Worm (Caenorhabditis elegans) whole organism, L3 larva: ENCODE data around the gene srt-43.

ENCODE experiments used
- R02D3.7 ChIP-seq: fragments of 150-350 bp; optimal IDR thresholded peaks from 2 replicates; lab custom pipeline; 2014; ENCODE audit warnings: missing biosample characterization, missing genetic modification characterization
- aly-2 ChIP-seq: fragments of 150-350 bp; optimal IDR thresholded peaks from 2 replicates; lab custom pipeline; 2014; ENCODE audit warnings: missing biosample characterization, missing genetic modification characterization
- ceh-16 ChIP-seq: sonication (generic microtip); optimal IDR thresholded peaks from 2 replicates; lab custom pipeline; 2017; ENCODE audit warnings: missing biosample characterization, missing genetic modification characterization
- ceh-28 ChIP-seq: fragments of 150-350 bp; optimal IDR thresholded peaks from 2 replicates; lab custom pipeline; 2014; ENCODE audit warnings: missing biosample characterization, missing genetic modification reagents, missing genetic modification characterization
- ceh-82 ChIP-seq: fragments of 150-350 bp; optimal IDR thresholded peaks from 2 replicates; lab custom pipeline; 2014; ENCODE audit warnings: missing biosample characterization, missing genetic modification characterization
- daf-12 ChIP-seq: fragments of 150-350 bp; optimal IDR thresholded peaks from 2 replicates; lab custom pipeline; 2014; ENCODE audit warnings: missing biosample characterization, missing genetic modification reagents, missing genetic modification characterization
- egl-27 ChIP-seq: sonication (generic microtip); optimal IDR thresholded peaks from 4 replicates; lab custom pipeline; 2017; ENCODE audit warnings: missing biosample characterization, missing genetic modification reagents, missing genetic modification characterization
- egl-5 ChIP-seq: fragments of 150-350 bp; optimal IDR thresholded peaks from 2 replicates; lab custom pipeline; 2017; ENCODE audit warnings: missing biosample characterization, missing genetic modification reagents, missing genetic modification characterization, inconsistent platforms
- elt-2 ChIP-seq: sonication (generic microtip); optimal IDR thresholded peaks from 2 replicates; lab custom pipeline; 2016; ENCODE audit warnings: missing genetic modification reagents, mild to moderate bottlenecking, missing genetic modification characterization, missing compliant biosample characterization
- elt-3 ChIP-seq, 3 experiments: fragments of 150-350 bp in 1 of 3; sonication (generic microtip) in 2 of 3; optimal IDR thresholded peaks; 2 replicates in 2 of 3; 4 replicates in 1 of 3; lab custom pipeline; 2014 to 2017; ENCODE audit warnings: missing biosample characterization in 3 of 3, missing genetic modification characterization in 3 of 3
- fkh-10 ChIP-seq: sonication (generic microtip); optimal IDR thresholded peaks from 2 replicates; lab custom pipeline; 2017; ENCODE audit warnings: missing biosample characterization, missing genetic modification reagents, missing genetic modification characterization
- fkh-2 ChIP-seq: fragments of 150-350 bp; optimal IDR thresholded peaks from 2 replicates; lab custom pipeline; 2014; ENCODE audit warnings: missing biosample characterization, missing genetic modification reagents, missing genetic modification characterization
- fos-1 ChIP-seq: fragments of 150-350 bp; optimal IDR thresholded peaks from 2 replicates; lab custom pipeline; 2014; ENCODE audit warnings: missing biosample characterization, missing genetic modification characterization
- hmg-11 ChIP-seq: sonication (generic microtip); optimal IDR thresholded peaks from 2 replicates; lab custom pipeline; 2016; ENCODE audit warnings: missing genetic modification characterization, missing compliant biosample characterization
- jun-1 ChIP-seq: fragments of 150-350 bp; optimal IDR thresholded peaks from 2 replicates; lab custom pipeline; 2014; ENCODE audit warnings: missing biosample characterization, missing genetic modification reagents, missing genetic modification characterization
- lin-15B ChIP-seq: fragments of 150-350 bp; optimal IDR thresholded peaks from 2 replicates; lab custom pipeline; 2014; ENCODE audit warnings: missing biosample characterization, missing genetic modification characterization
- lin-39 ChIP-seq: fragments of 150-350 bp; optimal IDR thresholded peaks from 2 replicates; lab custom pipeline; 2018; ENCODE audit warnings: missing biosample characterization, missing genetic modification reagents, missing genetic modification characterization
- lsy-12 ChIP-seq: sonication (generic microtip); optimal IDR thresholded peaks from 2 replicates; lab custom pipeline; 2016; ENCODE audit warnings: mild to moderate bottlenecking, missing genetic modification characterization, missing compliant biosample characterization
- mdl-1 ChIP-seq: fragments of 150-350 bp; optimal IDR thresholded peaks from 2 replicates; lab custom pipeline; 2014; ENCODE audit warnings: missing biosample characterization, missing genetic modification characterization
- nfya-1 ChIP-seq: sonication (generic microtip); optimal IDR thresholded peaks from 2 replicates; lab custom pipeline; 2017; ENCODE audit warnings: missing genetic modification characterization, mild to moderate bottlenecking, missing compliant biosample characterization, antibody characterized with exemption, moderate library complexity; ENCODE audit not compliant: insufficient read depth
- nhr-11 ChIP-seq: fragments of 150-350 bp; optimal IDR thresholded peaks from 2 replicates; lab custom pipeline; 2014; ENCODE audit warnings: missing biosample characterization, missing genetic modification characterization
- nhr-12 ChIP-seq: fragments of 150-350 bp; optimal IDR thresholded peaks from 2 replicates; lab custom pipeline; 2014; ENCODE audit warnings: missing biosample characterization, missing genetic modification characterization
- nhr-23 ChIP-seq: fragments of 150-350 bp; optimal IDR thresholded peaks from 2 replicates; lab custom pipeline; 2014; ENCODE audit warnings: missing biosample characterization, missing genetic modification reagents, missing genetic modification characterization
- nhr-237 ChIP-seq: fragments of 150-350 bp; optimal IDR thresholded peaks from 2 replicates; lab custom pipeline; 2014; ENCODE audit warnings: missing biosample characterization, missing genetic modification characterization
- nhr-28 ChIP-seq: fragments of 150-350 bp; optimal IDR thresholded peaks from 2 replicates; lab custom pipeline; 2014; ENCODE audit warnings: missing biosample characterization, missing genetic modification characterization
- nhr-43 ChIP-seq: sonication (generic microtip); optimal IDR thresholded peaks from 2 replicates; lab custom pipeline; 2016; ENCODE audit warnings: mild to moderate bottlenecking, missing genetic modification characterization, missing compliant biosample characterization; ENCODE audit not compliant: poor library complexity, severe bottlenecking
- nhr-67 ChIP-seq: fragments of 150-350 bp; optimal IDR thresholded peaks from 2 replicates; lab custom pipeline; 2014; ENCODE audit warnings: missing biosample characterization, missing genetic modification characterization
- nhr-76 ChIP-seq: fragments of 150-350 bp; sonication (generic microtip); optimal IDR thresholded peaks from 5 replicates; lab custom pipeline; 2014; ENCODE audit warnings: missing biosample characterization, missing genetic modification characterization
- pha-4 ChIP-seq: fragments of 150-350 bp; optimal IDR thresholded peaks from 2 replicates; lab custom pipeline; 2014; ENCODE audit warnings: missing biosample characterization, missing genetic modification reagents, missing genetic modification characterization
- pqm-1 ChIP-seq: fragments of 150-350 bp; optimal IDR thresholded peaks from 2 replicates; lab custom pipeline; 2017; ENCODE audit warnings: missing biosample characterization, missing genetic modification characterization, inconsistent platforms
- sea-2 ChIP-seq: fragments of 150-350 bp; sonication (generic microtip); optimal IDR thresholded peaks from 4 replicates; lab custom pipeline; 2014; ENCODE audit warnings: missing biosample characterization, missing genetic modification reagents, missing genetic modification characterization
- skn-1 ChIP-seq: fragments of 150-350 bp; optimal IDR thresholded peaks from 2 replicates; lab custom pipeline; 2014; ENCODE audit warnings: missing biosample characterization, missing genetic modification characterization
- snpc-4 ChIP-seq: fragments of 150-350 bp; optimal IDR thresholded peaks from 2 replicates; lab custom pipeline; 2014; ENCODE audit warnings: missing biosample characterization, missing genetic modification characterization
- tbx-2 ChIP-seq: sonication (generic microtip); optimal IDR thresholded peaks from 2 replicates; lab custom pipeline; 2016; ENCODE audit warnings: mild to moderate bottlenecking, missing genetic modification characterization, missing compliant biosample characterization
- unc-39 ChIP-seq: sonication (generic microtip); optimal IDR thresholded peaks from 4 replicates; lab custom pipeline; 2017; ENCODE audit warnings: missing biosample characterization, missing genetic modification characterization
- unc-62 ChIP-seq: fragments of 150-350 bp; sonication (generic microtip); optimal IDR thresholded peaks from 4 replicates; lab custom pipeline; 2014; ENCODE audit warnings: missing biosample characterization, missing genetic modification reagents, missing genetic modification characterization
- ztf-4 ChIP-seq: fragments of 150-350 bp; optimal IDR thresholded peaks from 2 replicates; lab custom pipeline; 2014; ENCODE audit warnings: missing biosample characterization, missing genetic modification characterization

The srt-43 gene

DNA sequence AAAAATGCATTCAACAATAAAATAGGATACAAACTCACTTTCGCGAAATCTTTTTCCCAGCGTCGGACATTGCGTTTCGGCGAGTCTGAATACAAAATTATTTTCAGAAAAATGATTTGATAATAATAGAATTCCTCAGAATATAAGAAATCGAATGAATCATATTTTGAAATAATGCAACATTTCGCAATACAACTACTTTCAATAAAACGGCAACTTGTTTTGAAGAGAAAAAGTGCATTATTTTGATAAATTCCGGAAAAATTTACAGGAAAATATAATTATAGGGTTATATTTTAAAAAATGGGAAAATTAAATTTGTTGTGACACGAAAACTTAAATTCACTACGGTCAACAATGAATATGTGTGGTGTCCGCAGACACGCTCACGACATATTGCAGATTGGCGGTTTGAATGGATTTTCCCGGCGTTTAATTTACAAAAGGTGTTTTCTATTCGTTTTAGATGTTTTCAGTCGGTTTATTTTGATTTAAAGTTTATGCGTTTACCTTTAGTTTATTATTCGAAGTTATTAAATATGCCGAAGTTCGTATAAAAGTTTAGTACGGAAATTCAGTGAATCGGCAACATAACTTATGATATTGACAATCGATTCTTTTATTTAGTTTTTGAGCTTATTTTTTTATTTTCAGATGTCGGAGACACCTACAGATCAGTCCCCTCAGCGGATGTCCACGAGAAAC lies 5.6 kb upstream of the srt-43 start, which contains the start of the genes abcf-1 and scc-3:
TSS of gene abcf-1 (minus strand) at position 85 of the 705 bp plus-strand sequence.
TSS of gene scc-3 (plus strand) at position 655 of the 705 bp plus-strand sequence.
- no peak for TF ChIP-seq mdl-1 (tag; lab: Kevin White, UChicago)
- TF ChIP-seq nhr-28 (tag; lab: Kevin White, UChicago) = no peak
- peak; percentile 78 for TF ChIP-seq nfya-1 (tag; lab: Kevin White, UChicago)
- TF ChIP-seq lsy-12 (tag; lab: Kevin White, UChicago) = no peak
- TF ChIP-seq lin-15B (tag; lab: Kevin White, UChicago) = peak; percentile 22
- no peak for TF ChIP-seq fkh-2 (tag; lab: Kevin White, UChicago)
- TF ChIP-seq elt-2 (tag; lab: Kevin White, UChicago) = no peak
- no peak for TF ChIP-seq daf-12
- no peak for TF ChIP-seq unc-62 (GFP tag; lab: Kevin White, UChicago)
- no peak for TF ChIP-seq ceh-28
- TF ChIP-seq R02D3.7 = no peak
- no peak for TF ChIP-seq nhr-12 (tag; lab: Kevin White, UChicago)
- TF ChIP-seq snpc-4 (tag; lab: Kevin White, UChicago) = no peak
- no peak for TF ChIP-seq nhr-23
- no peak for TF ChIP-seq fos-1
- no peak for TF ChIP-seq unc-39 (tag; lab: Kevin White, UChicago)
- peak; percentile 80 for TF ChIP-seq pha-4 (tag; lab: Kevin White, UChicago)
- peak; percentile 2 for TF ChIP-seq pqm-1 (tag; lab: Kevin White, UChicago)
- TF ChIP-seq skn-1 (tag; lab: Kevin White, UChicago) = no peak
- no peak for TF ChIP-seq lin-39 (tag; lab: Kevin White, UChicago)
- no peak for TF ChIP-seq ztf-4 (tag; lab: Kevin White, UChicago)
- no peak for TF ChIP-seq nhr-43 (tag; lab: Kevin White, UChicago)
- no peak for TF ChIP-seq nhr-237 (tag; lab: Kevin White, UChicago)

DNA sequence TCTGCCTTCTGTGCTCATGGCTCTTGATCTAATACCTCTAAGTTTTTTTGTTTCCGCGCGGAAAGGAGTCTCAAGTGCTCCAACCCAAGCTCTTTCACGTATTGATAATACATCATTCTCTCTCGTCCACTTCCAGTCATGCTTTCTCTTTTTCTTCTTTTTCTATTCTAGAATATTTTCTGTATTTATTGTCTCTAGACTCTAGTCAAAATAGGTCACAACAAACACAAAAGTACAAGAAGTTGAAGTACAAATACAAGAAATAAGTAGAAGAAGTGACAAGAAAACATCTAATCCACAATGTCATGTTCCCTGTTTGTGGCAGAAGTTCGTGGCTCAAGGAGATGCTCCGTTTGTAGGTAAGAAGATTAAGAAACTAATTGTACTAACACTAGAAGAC lies 4.2 kb downstream of the srt-43 start, which contains the start of gene ZC455.1:
TSS of gene ZC455.1 (plus strand) at position 301 of the 400 bp plus-strand sequence.
- TF ChIP-seq nhr-12 (tag; lab: Kevin White, UChicago) = no peak
- TF ChIP-seq sea-2 (GFP tag; lab: Kevin White, UChicago) = no peak
- TF ChIP-seq fos-1 = no peak
- TF ChIP-seq nhr-67 = no peak
- no peak for TF ChIP-seq fkh-10 (GFP tag; lab: Kevin White, UChicago)
- no peak for TF ChIP-seq jun-1 (tag; lab: Kevin White, UChicago)
- TF ChIP-seq hmg-11 (tag; lab: Kevin White, UChicago) = no peak
- no peak for TF ChIP-seq lin-39 (tag; lab: Kevin White, UChicago)
- no peak for TF ChIP-seq aly-2
- TF ChIP-seq nhr-11 (tag; lab: Kevin White, UChicago) = no peak
- no peak for TF ChIP-seq skn-1 (tag; lab: Kevin White, UChicago)
- TF ChIP-seq egl-27 (tag; lab: Kevin White, UChicago) = no peak
- TF ChIP-seq nhr-76 (tag; lab: Kevin White, UChicago) = no peak
- no peak for TF ChIP-seq elt-2 (tag; lab: Kevin White, UChicago)

DNA sequence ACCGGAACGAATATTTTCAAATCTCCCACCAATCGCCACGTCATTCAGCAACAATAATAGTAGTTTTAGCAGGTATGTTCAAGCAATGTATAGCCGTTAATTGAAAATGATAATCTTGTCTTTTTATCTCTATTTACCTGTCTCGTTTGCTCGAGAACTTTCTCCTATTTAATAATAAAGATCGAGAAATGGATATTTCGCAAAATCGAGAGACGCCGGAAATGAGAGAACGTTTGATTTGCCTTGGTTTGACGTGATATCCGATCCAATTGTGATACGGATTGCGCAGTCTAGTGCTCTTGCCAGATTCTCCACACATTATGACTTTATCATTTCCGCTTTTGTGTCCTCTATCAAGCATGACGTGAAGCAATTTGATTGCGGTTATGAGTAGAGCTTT lies 4.8 kb downstream of the srt-43 start:
- TF ChIP-seq aly-2 = no peak
- no peak for TF ChIP-seq ceh-16
- no peak for TF ChIP-seq egl-27 (tag; lab: Kevin White, UChicago)
- no peak for TF ChIP-seq nhr-23
- TF ChIP-seq nfya-1 (tag; lab: Kevin White, UChicago) = no peak
- no peak for TF ChIP-seq unc-62 (GFP tag; lab: Kevin White, UChicago)
- no peak for TF ChIP-seq nhr-43 (tag; lab: Kevin White, UChicago)
- TF ChIP-seq sea-2 (GFP tag; lab: Kevin White, UChicago) = no peak
- TF ChIP-seq lsy-12 (tag; lab: Kevin White, UChicago) = no peak
- TF ChIP-seq daf-12 = no peak

DNA sequence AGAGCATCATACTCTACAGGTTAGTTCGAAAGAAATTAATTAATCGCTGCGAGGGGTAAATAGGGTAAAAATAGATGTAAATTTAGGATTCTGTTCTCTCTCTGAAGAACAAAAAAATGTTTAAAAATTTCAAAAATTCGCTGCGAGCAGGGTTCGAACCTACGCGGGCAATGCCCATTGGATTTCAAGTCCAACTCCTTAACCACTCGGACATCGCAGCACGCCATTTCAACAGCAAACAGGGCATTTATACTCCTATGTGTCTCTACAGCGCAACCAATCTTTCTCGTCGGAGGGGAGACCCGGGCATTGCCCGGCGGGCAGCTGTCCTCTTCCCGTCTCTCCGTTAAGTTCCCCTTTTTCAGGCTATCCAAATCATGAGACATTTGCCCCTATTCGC lies 11.2 kb downstream of the srt-43 start:
- TF ChIP-seq fkh-10 (GFP tag; lab: Kevin White, UChicago) (no peak), pha-4 (tag; lab: Kevin White, UChicago) (peak; percentile 33), egl-5 (no peak), hmg-11 (tag; lab: Kevin White, UChicago) (peak; percentile 64), fos-1 (no peak), pqm-1 (tag; lab: Kevin White, UChicago) (peak; percentile 7), elt-3 (tag; optimal IDR thresholded peaks at IDR 0.05; lab: Kevin White, UChicago) (no peak), tbx-2 (tag; lab: Kevin White, UChicago) (peak; percentile 22), skn-1 (tag; lab: Kevin White, UChicago) (no peak), ceh-82 (peak; percentile 35), lin-39 (tag; lab: Kevin White, UChicago) (peak; percentile 1), elt-2 (tag; lab: Kevin White, UChicago) (peak; percentile 28), aly-2 (no peak), nfya-1 (tag; lab: Kevin White, UChicago) (peak; percentile 49), nhr-43 (tag; lab: Kevin White, UChicago) (peak; percentile 29), mdl-1 (tag; lab: Kevin White, UChicago) (no peak), lsy-12 (tag; lab: Kevin White, UChicago) (peak; percentile 57)
